Worm (Caenorhabditis elegans) whole organism, midembryonic: ENCODE measurements around the gene B0310.6.

ENCODE experiments used
- T22C8.4 ChIP-seq: fragments of 200-800 bp; sonication (Bioruptor generic); IDR thresholded peaks from 2 replicates; pipeline ENCODE4 v1.3.6; 2022; ENCODE audit warnings: missing genetic modification characterization, missing compliant biosample characterization
- cog-1 ChIP-seq: sonication (generic microtip); optimal IDR thresholded peaks from 2 replicates; lab custom pipeline; 2016; ENCODE audit warnings: missing genetic modification characterization, missing compliant biosample characterization
- flt-1 ChIP-seq: fragments of 200-800 bp; sonication (Bioruptor generic); IDR thresholded peaks from 2 replicates; pipeline ENCODE4 v1.3.6; 2022; ENCODE audit warnings: missing genetic modification characterization, missing compliant biosample characterization
- ref-1 ChIP-seq: fragments of 200-800 bp; sonication (Bioruptor generic); conservative IDR thresholded peaks from 2 replicates; pipeline ENCODE4 v1.3.6; 2022; ENCODE audit warnings: missing genetic modification reagents, missing genetic modification characterization, missing compliant biosample characterization
- tab-1 ChIP-seq: fragments of 200-800 bp; sonication (Bioruptor generic); IDR thresholded peaks from 2 replicates; pipeline ENCODE4 v1.3.6; 2022; ENCODE audit warnings: missing genetic modification characterization, missing compliant biosample characterization
- ztf-23 ChIP-seq: fragments of 200-800 bp; sonication (Bioruptor generic); IDR thresholded peaks from 2 replicates; pipeline ENCODE4 v1.3.6; 2022; ENCODE audit warnings: missing genetic modification reagents, missing genetic modification characterization, missing compliant biosample characterization
- ztf-29 ChIP-seq: fragments of 200-800 bp; sonication (Bioruptor generic); IDR thresholded peaks from 2 replicates; pipeline ENCODE4 v1.3.6; 2022; ENCODE audit warnings: missing genetic modification reagents, missing genetic modification characterization, missing compliant biosample characterization

DNA sequence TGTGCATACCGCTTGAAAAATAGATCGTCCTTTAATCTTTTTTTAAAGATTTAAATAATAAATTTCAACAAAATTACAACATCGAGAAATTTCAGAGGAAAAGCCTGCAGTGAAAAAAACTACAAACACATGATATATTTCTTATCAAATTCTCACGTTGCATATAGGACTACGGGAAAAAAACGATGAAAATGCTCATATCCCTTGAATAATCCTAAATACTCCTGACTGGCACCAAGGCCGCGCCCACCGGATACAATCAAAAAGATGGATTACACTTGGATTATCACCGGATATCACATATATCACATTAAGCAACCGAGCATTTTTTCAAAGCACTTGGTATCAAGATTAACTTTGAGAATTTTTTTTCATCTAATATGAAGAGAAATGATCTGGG is 16.8 kb downstream of the B0310.6 start:
- no peak for TF ChIP-seq ztf-23 (GFP tag; lab: Robert Waterston, UW)
- no peak for TF ChIP-seq flt-1
- TF ChIP-seq ztf-29: no peak
- no peak for TF ChIP-seq ref-1 (GFP tag; lab: Robert Waterston, UW)
- TF ChIP-seq T22C8.4: no peak
- no peak for TF ChIP-seq tab-1
- no peak for TF ChIP-seq cog-1
